Fruit fly (Drosophila melanogaster) Kc167 (cell line): ENCODE measurements around the gene CG16700.

Experiments used
- Myc ChIP-seq: fragments of >200 bp; optimal IDR thresholded peaks from 2 replicates; lab custom pipeline; 2017; ENCODE audit warnings: missing external identifiers
- h ChIP-seq: fragments of >200 bp; optimal IDR thresholded peaks from 3 replicates; lab custom pipeline; 2018; ENCODE audit warnings: missing external identifiers
- psq ChIP-seq: fragments of >200 bp; optimal IDR thresholded peaks from 2 replicates; lab custom pipeline; 2017; ENCODE audit warnings: missing external identifiers
- ttk ChIP-seq: sonication (Bioruptor generic); optimal IDR thresholded peaks from 2 replicates; lab custom pipeline; 2017; ENCODE audit warnings: missing external identifiers

dm6 chrX:17111274-17111673 is 19.6 kb downstream of the CG16700 start:
- TF ChIP-seq psq = no peak
- no peak for TF ChIP-seq h (lab: Kevin White, UChicago)
- TF ChIP-seq ttk (lab: Kevin White, UChicago) = no peak
- TF ChIP-seq Myc (lab: Kevin White, UChicago) = no peak
